Worm (Caenorhabditis elegans): Measurements from ENCODE around the gene R12B2.7.

Gene R12B2.7

DNA sequence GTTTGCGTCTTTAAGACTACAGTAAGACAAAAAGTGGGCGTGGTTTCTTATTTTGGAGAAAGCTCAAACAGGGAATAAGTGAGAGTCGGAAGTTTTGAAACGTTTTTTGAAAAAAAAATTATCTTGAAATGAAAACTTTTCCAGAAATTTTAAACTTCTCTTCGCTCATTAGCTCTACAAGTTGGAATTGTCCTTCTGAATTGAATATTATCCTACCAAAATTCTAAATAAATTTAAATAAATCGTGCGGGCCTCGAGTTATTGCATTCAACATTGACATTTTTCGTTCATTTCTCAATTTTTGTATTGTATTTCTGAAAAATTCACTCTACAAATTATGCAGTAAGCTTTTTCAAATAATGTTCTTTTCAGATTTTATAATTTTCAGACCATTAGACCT lies 9.6 kb upstream of the R12B2.7 start, which contains the start of gene R12B2.3:
TSS of gene R12B2.3 (plus strand) at position 301 of the 400 bp plus-strand sequence.
- no peak for TF ChIP-seq ZK185.1 (tag; optimal IDR thresholded peaks at IDR 0.05; ENCODE audit: poor library complexity, severe bottlenecking)
- no peak for TF ChIP-seq cebp-2 (GFP tag; IDR thresholded peaks at IDR 0.05)
- no peak for TF ChIP-seq B0261.1 (tag; optimal IDR thresholded peaks at IDR 0.05)
- TF ChIP-seq mes-4 (tag; optimal IDR thresholded peaks at IDR 0.05), result no peak
- TF ChIP-seq rpc-1 (optimal IDR thresholded peaks at IDR 0.05), result no peak
- TF ChIP-seq rpc-1 (tag; optimal IDR thresholded peaks at IDR 0.05), result no peak
- TF ChIP-seq ztf-22 (GFP tag; optimal IDR thresholded peaks at IDR 0.05), result no peak
- no peak for TF ChIP-seq athp-1 (tag; optimal IDR thresholded peaks at IDR 0.05)
- TF ChIP-seq nhr-179 (tag; optimal IDR thresholded peaks at IDR 0.05), result no peak
- no peak for TF ChIP-seq ceh-27 (GFP tag; optimal IDR thresholded peaks at IDR 0.05)

DNA sequence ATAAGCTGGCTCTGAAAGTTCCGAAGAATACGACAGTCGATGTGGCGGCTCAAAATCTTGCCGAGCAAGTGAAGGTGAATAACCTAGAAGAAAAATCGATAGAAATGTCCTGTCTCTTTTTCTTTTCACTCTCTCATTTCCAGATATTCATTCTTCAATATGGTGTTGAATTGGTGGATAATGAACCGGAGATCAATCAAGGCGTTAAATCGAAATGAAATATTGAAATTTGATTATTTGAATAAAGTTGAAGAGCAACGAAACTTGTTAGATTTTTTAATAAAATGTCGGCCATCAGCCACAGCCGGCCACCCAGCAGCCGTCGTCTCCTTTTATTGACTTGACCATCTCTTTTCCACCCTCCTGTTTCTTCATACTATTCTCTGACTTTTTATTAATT lies 8.1 kb upstream of the R12B2.7 start, which contains the start of gene R12B2.2:
TSS of gene R12B2.2 (plus strand) at position 301 of the 400 bp plus-strand sequence.
- TF ChIP-seq dox-1 (GFP tag; IDR thresholded peaks at IDR 0.05) (no peak), die-1 (tag; optimal IDR thresholded peaks at IDR 0.05) (no peak), repo-1 (tag; optimal IDR thresholded peaks at IDR 0.05) (no peak), zim-3 (tag; optimal IDR thresholded peaks at IDR 0.05) (no peak), B0261.1 (tag; optimal IDR thresholded peaks at IDR 0.05) (no peak), egrh-3 (GFP tag; IDR thresholded peaks at IDR 0.05) (no peak), mel-28 (tag; optimal IDR thresholded peaks at IDR 0.05; ENCODE audit: borderline replicate concordance) (no peak), ZK185.1 (tag; optimal IDR thresholded peaks at IDR 0.05; ENCODE audit: poor library complexity, severe bottlenecking) (no peak), rpc-1 (optimal IDR thresholded peaks at IDR 0.05) (no peak), rpc-1 (tag; optimal IDR thresholded peaks at IDR 0.05) (no peak), ceh-79 (tag; optimal IDR thresholded peaks at IDR 0.05) (no peak), nfyb-1 (GFP tag; IDR thresholded peaks at IDR 0.05) (no peak), ceh-58 (GFP tag; IDR thresholded peaks at IDR 0.05) (no peak), K12H6.12 (tag; optimal IDR thresholded peaks at IDR 0.05) (no peak), efl-1 (GFP tag; optimal IDR thresholded peaks at IDR 0.05) (no peak), F22D6.2 (tag; optimal IDR thresholded peaks at IDR 0.05) (no peak), F10E7.11 (tag; optimal IDR thresholded peaks at IDR 0.05) (no peak), aptf-2 (GFP tag; conservative IDR thresholded peaks at IDR 0.05) (no peak)

DNA sequence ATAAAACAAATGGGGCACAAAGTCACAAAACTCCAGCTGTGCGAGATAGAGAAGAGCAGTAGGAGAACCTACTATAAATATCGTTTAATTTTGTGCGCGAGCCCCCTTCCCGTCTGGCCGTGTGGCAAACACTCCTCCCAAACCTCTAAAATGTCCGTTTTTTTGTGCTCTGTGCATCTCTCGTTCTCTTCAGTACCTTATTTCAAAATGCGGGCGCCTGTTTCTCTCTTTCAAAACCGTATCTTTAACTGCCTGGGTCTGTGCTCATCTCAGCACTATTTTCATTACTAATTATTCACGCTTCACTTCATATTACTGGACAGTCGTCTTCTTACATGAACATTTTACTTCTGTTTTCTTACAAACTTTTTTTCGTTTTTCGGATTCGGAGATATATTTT lies 4.8 kb upstream of the R12B2.7 start:
- TF ChIP-seq F23B12.7 (tag; optimal IDR thresholded peaks at IDR 0.05; ENCODE audit: insufficient read depth), result no peak
- TF ChIP-seq nhr-80 (tag; optimal IDR thresholded peaks at IDR 0.05), result peak; percentile 53
- TF ChIP-seq rcor-1 (GFP tag; IDR thresholded peaks at IDR 0.05), result no peak
- peak; percentile 29 for TF ChIP-seq attf-5 (GFP tag; optimal IDR thresholded peaks at IDR 0.05)
- no peak for TF ChIP-seq gei-17 (GFP tag; optimal IDR thresholded peaks at IDR 0.05)
- TF ChIP-seq hmg-1.2 (GFP tag; IDR thresholded peaks at IDR 0.05), result peak; percentile 32; the same call in 1 of the 2 replicates
- no peak for TF ChIP-seq cebp-1 (GFP tag; IDR thresholded peaks at IDR 0.05)
- TF ChIP-seq cebp-1 (tag; optimal IDR thresholded peaks at IDR 0.05), result peak; percentile 64

DNA sequence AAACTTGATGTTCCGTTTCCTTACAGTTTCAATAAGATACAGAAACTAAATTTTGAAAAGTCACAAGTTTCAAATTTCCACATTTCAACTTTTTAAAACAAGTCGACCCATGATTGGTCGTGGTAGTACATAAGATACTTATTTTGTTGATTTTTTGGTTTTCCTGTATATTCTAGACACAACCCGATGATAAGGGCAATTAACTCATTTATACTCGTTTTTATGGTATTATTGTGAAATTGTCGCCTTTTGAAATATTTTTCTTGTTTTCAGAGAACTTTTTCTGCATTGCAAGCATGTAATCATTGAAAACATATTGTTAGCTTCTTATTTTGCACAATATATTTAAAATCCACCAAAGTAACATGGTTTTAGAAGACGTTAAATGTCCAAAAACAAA lies 2.9 kb upstream of the R12B2.7 start:
- TF ChIP-seq tlf-1 (GFP tag; optimal IDR thresholded peaks at IDR 0.05) (no peak), cebp-1 (GFP tag; IDR thresholded peaks at IDR 0.05) (no peak), cebp-1 (tag; optimal IDR thresholded peaks at IDR 0.05) (peak; percentile 53)

DNA sequence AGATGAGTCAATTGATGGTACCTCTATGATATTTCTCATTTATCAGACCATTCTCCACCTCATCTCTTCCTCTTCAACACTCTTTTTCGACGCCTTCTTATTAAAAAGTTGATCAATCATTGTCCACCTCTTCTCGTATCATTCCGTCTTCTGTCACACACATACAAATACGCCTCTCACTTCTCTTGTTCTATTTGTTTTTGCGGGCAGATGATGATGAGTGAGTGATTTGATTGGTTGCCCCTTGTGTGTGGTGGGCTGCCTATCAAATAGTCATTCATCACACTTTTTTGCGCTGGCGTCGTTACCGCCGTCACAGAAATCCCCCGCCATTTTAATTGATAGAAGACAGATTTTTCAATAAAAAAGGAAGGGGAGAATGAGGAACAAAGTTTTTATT lies 2.2 kb upstream of the R12B2.7 start:
- TF ChIP-seq bed-2 (GFP tag; IDR thresholded peaks at IDR 0.05) (no peak), nhr-80 (tag; optimal IDR thresholded peaks at IDR 0.05) (peak; percentile 48), akir-1 (GFP tag; optimal IDR thresholded peaks at IDR 0.05) (no peak), hmg-20 (GFP tag; IDR thresholded peaks at IDR 0.05) (no peak), cebp-1 (GFP tag; IDR thresholded peaks at IDR 0.05) (no peak), cebp-1 (tag; optimal IDR thresholded peaks at IDR 0.05) (peak; percentile 18)

Measured in whole organism, young adult.